Worm (Caenorhabditis elegans) whole organism, mixed stage, embryonic: Measurements from ENCODE around the gene spig-9.
A peak's percentile ranks its signal among the peaks of the same experiment; 100 is the strongest.

Source experiments
- bed-3 ChIP-seq: fragments of 200-800 bp; sonication (Bioruptor generic); optimal IDR thresholded peaks from 3 replicates; lab custom pipeline; 2018; ENCODE audit warnings: mild to moderate bottlenecking, missing genetic modification characterization, moderate library complexity, missing compliant biosample characterization
- blmp-1 ChIP-seq: fragments of 150-350 bp; optimal IDR thresholded peaks from 2 replicates; lab custom pipeline; 2014; ENCODE audit warnings: missing biosample characterization, missing genetic modification characterization
- ceh-39 ChIP-seq: fragments of 150-350 bp; optimal IDR thresholded peaks from 2 replicates; lab custom pipeline; 2014; ENCODE audit warnings: missing biosample characterization, missing genetic modification characterization
- ceh-43 ChIP-seq: fragments of 200-800 bp; sonication (Bioruptor generic); optimal IDR thresholded peaks from 2 replicates; lab custom pipeline; 2018; ENCODE audit warnings: mild to moderate bottlenecking, missing genetic modification characterization, moderate library complexity, missing compliant biosample characterization
- ceh-83 ChIP-seq: fragments of 200-800 bp; sonication (Bioruptor generic); optimal IDR thresholded peaks from 2 replicates; lab custom pipeline; 2018; ENCODE audit warnings: mild to moderate bottlenecking, missing genetic modification characterization, missing compliant biosample characterization
- ces-1 ChIP-seq: fragments of 150-350 bp; optimal IDR thresholded peaks from 2 replicates; lab custom pipeline; 2014; ENCODE audit warnings: missing biosample characterization, missing genetic modification reagents, missing genetic modification characterization
- cnd-1 ChIP-seq: fragments of 200-800 bp; sonication (Bioruptor generic); optimal IDR thresholded peaks from 2 replicates; lab custom pipeline; 2018; ENCODE audit warnings: mild to moderate bottlenecking, missing genetic modification characterization, missing compliant biosample characterization
- drap-1 ChIP-seq: fragments of 200-800 bp; sonication (Bioruptor generic); optimal IDR thresholded peaks from 3 replicates; lab custom pipeline; 2018; ENCODE audit warnings: mild to moderate bottlenecking, missing genetic modification characterization, missing compliant biosample characterization
- elt-1 ChIP-seq: sonication (generic microtip); optimal IDR thresholded peaks from 2 replicates; lab custom pipeline; 2017; ENCODE audit warnings: missing genetic modification characterization, mild to moderate bottlenecking, missing compliant biosample characterization, antibody characterized with exemption, moderate library complexity, borderline replicate concordance; ENCODE audit not compliant: insufficient read depth
- elt-3 ChIP-seq: fragments of 150-350 bp; optimal IDR thresholded peaks from 2 replicates; lab custom pipeline; 2014; ENCODE audit warnings: missing biosample characterization, missing genetic modification characterization
- flh-1 ChIP-seq: fragments of 200-800 bp; sonication (Bioruptor generic); optimal IDR thresholded peaks from 2 replicates; lab custom pipeline; 2018; ENCODE audit warnings: mild to moderate bottlenecking, missing genetic modification characterization, moderate library complexity, missing compliant biosample characterization
- ham-2 ChIP-seq: fragments of 200-800 bp; sonication (Bioruptor generic); optimal IDR thresholded peaks from 2 replicates; lab custom pipeline; 2018; ENCODE audit warnings: mild to moderate bottlenecking, missing genetic modification characterization, missing compliant biosample characterization
- hlh-1 ChIP-seq: fragments of 150-350 bp; optimal IDR thresholded peaks from 2 replicates; lab custom pipeline; 2014; ENCODE audit warnings: missing biosample characterization, missing genetic modification reagents, missing genetic modification characterization
- lin-13 ChIP-seq: fragments of 150-350 bp; optimal IDR thresholded peaks from 2 replicates; lab custom pipeline; 2014; ENCODE audit warnings: missing biosample characterization, missing genetic modification characterization
- lin-32 ChIP-seq: fragments of 200-800 bp; sonication (Bioruptor generic); optimal IDR thresholded peaks from 2 replicates; lab custom pipeline; 2018; ENCODE audit warnings: mild to moderate bottlenecking, missing genetic modification characterization, missing compliant biosample characterization
- lsy-2 ChIP-seq: fragments of 150-350 bp; optimal IDR thresholded peaks from 2 replicates; lab custom pipeline; 2014; ENCODE audit warnings: missing biosample characterization, missing genetic modification characterization
- mab-5 ChIP-seq: fragments of 150-350 bp; optimal IDR thresholded peaks from 2 replicates; lab custom pipeline; 2014; ENCODE audit warnings: missing biosample characterization, missing genetic modification characterization
- mep-1 ChIP-seq: fragments of 150-350 bp; optimal IDR thresholded peaks from 2 replicates; lab custom pipeline; 2017; ENCODE audit warnings: missing biosample characterization, missing genetic modification reagents, missing genetic modification characterization, inconsistent platforms
- mls-2 ChIP-seq: sonication (generic microtip); optimal IDR thresholded peaks from 2 replicates; lab custom pipeline; 2016; ENCODE audit warnings: mild to moderate bottlenecking, missing genetic modification characterization, moderate library complexity, missing compliant biosample characterization
- nhr-12 ChIP-seq: fragments of 150-350 bp; optimal IDR thresholded peaks from 2 replicates; lab custom pipeline; 2014; ENCODE audit warnings: missing biosample characterization, missing genetic modification characterization
- nhr-2 ChIP-seq: fragments of 150-350 bp; optimal IDR thresholded peaks from 2 replicates; lab custom pipeline; 2014; ENCODE audit warnings: missing biosample characterization, missing genetic modification characterization
- nhr-237 ChIP-seq: fragments of 150-350 bp; optimal IDR thresholded peaks from 2 replicates; lab custom pipeline; 2014; ENCODE audit warnings: missing biosample characterization, missing genetic modification characterization
- nhr-76 ChIP-seq: sonication (generic microtip); optimal IDR thresholded peaks from 2 replicates; lab custom pipeline; 2017; ENCODE audit warnings: missing biosample characterization, missing genetic modification characterization
- pha-4 ChIP-seq: fragments of 150-350 bp; optimal IDR thresholded peaks from 2 replicates; lab custom pipeline; 2018; ENCODE audit warnings: missing biosample characterization, missing genetic modification reagents, missing genetic modification characterization
- sem-2 ChIP-seq: fragments of 200-800 bp; sonication (Bioruptor generic); optimal IDR thresholded peaks from 2 replicates; lab custom pipeline; 2018; ENCODE audit warnings: mild to moderate bottlenecking, missing genetic modification characterization, missing compliant biosample characterization
- snpc-4 ChIP-seq: fragments of 150-350 bp; optimal IDR thresholded peaks from 2 replicates; lab custom pipeline; 2014; ENCODE audit warnings: missing biosample characterization, missing genetic modification characterization
- sptf-1 ChIP-seq: sonication (generic microtip); optimal IDR thresholded peaks from 2 replicates; lab custom pipeline; 2017; ENCODE audit warnings: mild to moderate bottlenecking, missing genetic modification characterization, moderate library complexity, missing compliant biosample characterization
- tbx-8 ChIP-seq: fragments of 200-800 bp; sonication (Bioruptor generic); optimal IDR thresholded peaks from 2 replicates; lab custom pipeline; 2018; ENCODE audit warnings: mild to moderate bottlenecking, missing genetic modification characterization, moderate library complexity, missing compliant biosample characterization
- unc-120 ChIP-seq: sonication (generic microtip); optimal IDR thresholded peaks from 2 replicates; lab custom pipeline; 2017; ENCODE audit warnings: missing genetic modification characterization, missing compliant biosample characterization; ENCODE audit not compliant: poor library complexity, severe bottlenecking
- unc-39 ChIP-seq: fragments of 150-350 bp; optimal IDR thresholded peaks from 2 replicates; lab custom pipeline; 2014; ENCODE audit warnings: missing biosample characterization, missing genetic modification characterization
- unc-62 ChIP-seq: fragments of 150-350 bp; optimal IDR thresholded peaks from 2 replicates; lab custom pipeline; 2014; ENCODE audit warnings: missing biosample characterization, missing genetic modification reagents, missing genetic modification characterization
- zip-8 ChIP-seq: fragments of 150-350 bp; optimal IDR thresholded peaks from 2 replicates; lab custom pipeline; 2014; ENCODE audit warnings: missing biosample characterization, missing genetic modification characterization
- ztf-11 ChIP-seq: fragments of 150-350 bp; optimal IDR thresholded peaks from 2 replicates; lab custom pipeline; 2014; ENCODE audit warnings: missing biosample characterization, missing genetic modification characterization

The spig-9 gene

ce11 chrV:13609806-13610205, 1.9 kb downstream of the spig-9 start:
- no peak for TF ChIP-seq mab-5
- peak; percentile 93 for TF ChIP-seq ham-2 (GFP tag; lab: Kevin White, UChicago)
- TF ChIP-seq nhr-12 (tag; lab: Kevin White, UChicago) = no peak

- no peak for TF ChIP-seq drap-1 (GFP tag; lab: Kevin White, UChicago)
- TF ChIP-seq nhr-237 (tag; lab: Kevin White, UChicago) = no peak
- no peak for TF ChIP-seq lin-13
- no peak for TF ChIP-seq mls-2
- no peak for TF ChIP-seq zip-8
- no peak for TF ChIP-seq unc-120
- TF ChIP-seq lin-32 (GFP tag; lab: Kevin White, UChicago) = no peak
- TF ChIP-seq ceh-39 (tag; lab: Kevin White, UChicago) = no peak
- TF ChIP-seq elt-1 = no peak
- no peak for TF ChIP-seq hlh-1 (tag; lab: Kevin White, UChicago)
Observed at ce11 chrV:13608486-13608885, 3.2 kb downstream of the spig-9 start.

DNA sequence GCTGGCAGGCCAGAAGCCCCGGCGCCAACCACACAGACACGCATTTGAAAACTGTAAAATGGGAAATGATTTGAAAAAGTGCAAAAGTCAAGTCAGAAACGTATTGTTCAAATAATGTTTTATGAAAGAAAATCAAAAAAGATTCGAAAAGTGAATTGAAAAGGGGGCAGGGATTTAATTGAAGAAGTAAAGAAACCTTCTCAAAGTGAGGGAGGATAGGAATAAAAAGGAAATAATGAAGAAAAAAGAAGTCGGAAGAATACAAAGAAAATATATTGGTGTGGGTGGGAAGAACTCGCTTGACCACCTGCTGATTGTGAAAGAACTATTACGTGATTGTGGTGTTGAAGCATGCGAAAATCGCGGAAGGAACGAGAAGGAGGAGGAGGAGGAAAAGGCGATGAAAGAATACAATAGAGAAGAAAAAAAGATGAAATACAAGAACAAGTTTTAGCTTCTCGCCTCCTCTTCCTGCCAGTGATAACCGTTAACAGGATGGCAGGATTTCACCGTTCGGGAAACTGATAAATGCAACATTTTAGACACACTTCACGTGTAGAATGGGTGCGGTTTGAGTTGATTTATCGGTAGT, 4.9 kb downstream of the spig-9 start, which contains the start of gene fmo-4:
Gene fmo-4 (minus strand): TSS at position 51 of the 592 bp plus-strand sequence.
- TF ChIP-seq pha-4 (tag; lab: Kevin White, UChicago) (no peak), nhr-76 (no peak), unc-62 (no peak), mep-1 (tag; lab: Kevin White, UChicago) (no peak), zip-8 (no peak)

DNA sequence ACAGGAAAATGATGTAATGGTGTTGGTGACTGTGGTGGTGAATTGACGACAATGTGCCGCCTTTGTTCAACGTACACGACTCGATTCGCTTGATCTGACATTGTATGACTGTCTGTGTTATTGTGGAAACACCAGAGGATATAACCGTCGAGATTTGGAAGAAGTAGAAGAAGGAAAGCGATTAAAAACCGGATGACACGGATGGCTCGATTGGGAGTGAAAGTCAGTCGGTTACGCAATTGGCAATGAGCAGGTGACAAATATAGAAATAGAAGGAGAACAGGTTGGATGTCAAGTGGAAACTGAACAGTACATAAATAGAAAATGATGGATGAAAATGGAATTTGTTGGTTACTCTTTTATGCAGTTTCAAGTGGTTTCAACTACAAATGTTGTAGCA, 10.8 kb downstream of the spig-9 start, which contains the start of gene rdy-2:
Gene rdy-2 (minus strand): TSS at position 101 of the 400 bp plus-strand sequence.
- TF ChIP-seq unc-62 = no peak
- TF ChIP-seq bed-3 (GFP tag; lab: Kevin White, UChicago) = no peak
- TF ChIP-seq ceh-43 (GFP tag; lab: Kevin White, UChicago) = no peak
- TF ChIP-seq elt-3 = no peak
- no peak for TF ChIP-seq blmp-1 (tag; lab: Kevin White, UChicago)
- TF ChIP-seq unc-39 (tag; lab: Kevin White, UChicago) = no peak
- no peak for TF ChIP-seq ceh-39 (tag; lab: Kevin White, UChicago)
- TF ChIP-seq lin-13 = no peak
- TF ChIP-seq mab-5 = no peak
- TF ChIP-seq pha-4 (tag; lab: Kevin White, UChicago) = no peak
- TF ChIP-seq mep-1 (tag; lab: Kevin White, UChicago) = no peak
- TF ChIP-seq snpc-4 (tag; lab: Kevin White, UChicago) = no peak
- TF ChIP-seq ztf-11 (tag; lab: Kevin White, UChicago) = no peak
- no peak for TF ChIP-seq unc-120
- no peak for TF ChIP-seq ham-2 (GFP tag; lab: Kevin White, UChicago)
- no peak for TF ChIP-seq nhr-237 (tag; lab: Kevin White, UChicago)
- no peak for TF ChIP-seq flh-1 (GFP tag; lab: Kevin White, UChicago)
- TF ChIP-seq hlh-1 (tag; lab: Kevin White, UChicago) = no peak
- TF ChIP-seq ces-1 (GFP tag; lab: Kevin White, UChicago) = no peak
- TF ChIP-seq nhr-2 (tag; lab: Kevin White, UChicago) = no peak

DNA sequence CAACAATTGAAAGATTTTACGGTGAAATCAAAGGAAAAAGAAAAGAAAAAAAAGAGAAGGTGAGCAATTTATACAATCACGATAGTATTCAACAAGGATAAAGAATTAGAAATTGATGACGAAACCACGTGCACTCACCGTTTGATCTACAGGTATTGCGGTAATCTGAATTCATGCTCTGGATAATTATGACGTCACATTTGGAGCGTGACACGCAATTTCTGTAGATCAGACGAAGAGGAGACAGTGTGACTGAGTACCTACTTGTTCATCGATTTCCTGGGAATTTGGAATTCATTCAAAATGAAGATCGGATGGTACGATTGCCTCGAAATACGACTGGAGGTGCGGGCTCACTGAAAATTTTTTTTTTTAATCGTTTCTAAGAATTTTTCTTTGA, 13.3 kb downstream of the spig-9 start:
- TF ChIP-seq elt-3 = no peak
- peak; percentile 91 for TF ChIP-seq zip-8
- TF ChIP-seq tbx-8 (GFP tag; lab: Kevin White, UChicago) = no peak
- TF ChIP-seq ham-2 (GFP tag; lab: Kevin White, UChicago) = no peak
- TF ChIP-seq drap-1 (GFP tag; lab: Kevin White, UChicago) = no peak
- TF ChIP-seq, all 35 proteins: peak for 1

DNA sequence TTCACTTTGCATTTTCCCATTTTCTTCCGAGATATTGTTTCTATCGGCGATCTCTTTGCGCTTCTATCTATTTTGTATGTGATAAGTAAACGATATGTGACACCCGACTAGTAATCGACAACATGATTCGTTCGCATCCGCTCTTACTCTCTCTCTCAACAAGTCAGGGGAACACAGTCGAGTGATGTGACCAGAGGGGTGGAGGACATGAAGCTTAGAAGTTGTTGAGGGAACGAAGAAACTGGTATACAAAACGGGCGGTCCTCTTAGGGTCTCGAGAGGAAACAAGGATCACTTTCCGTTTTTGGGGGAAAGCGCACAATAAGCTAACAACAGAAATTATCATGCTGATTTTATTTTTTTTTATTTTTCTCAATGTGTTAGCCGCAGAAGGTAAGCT, 18.6 kb downstream of the spig-9 start, which contains the start of gene F53F4.4:
Gene F53F4.4 (plus strand): TSS at position 301 of the 400 bp plus-strand sequence.
- TF ChIP-seq mep-1 (tag; lab: Kevin White, UChicago) = no peak
- no peak for TF ChIP-seq nhr-76
- TF ChIP-seq nhr-237 (tag; lab: Kevin White, UChicago) = no peak
- no peak for TF ChIP-seq mab-5
- no peak for TF ChIP-seq zip-8
- TF ChIP-seq pha-4 (tag; lab: Kevin White, UChicago) = no peak
- TF ChIP-seq unc-39 (tag; lab: Kevin White, UChicago) = no peak
- no peak for TF ChIP-seq elt-3
- no peak for TF ChIP-seq ham-2 (GFP tag; lab: Kevin White, UChicago)
- no peak for TF ChIP-seq nhr-2 (tag; lab: Kevin White, UChicago)
- TF ChIP-seq lsy-2 (tag; lab: Kevin White, UChicago) = no peak
- no peak for TF ChIP-seq cnd-1 (tag; lab: Kevin White, UChicago)
- no peak for TF ChIP-seq ceh-83 (GFP tag; lab: Kevin White, UChicago)
- TF ChIP-seq sem-2 (GFP tag; lab: Kevin White, UChicago) = no peak
- TF ChIP-seq sptf-1 (tag; lab: Kevin White, UChicago) = no peak
- TF ChIP-seq unc-62 = no peak
- no peak for TF ChIP-seq snpc-4 (tag; lab: Kevin White, UChicago)
- no peak for TF ChIP-seq hlh-1 (tag; lab: Kevin White, UChicago)
